Worm (Caenorhabditis elegans) whole organism, L1 larva: ENCODE data around the gene H05C05.2.

Source experiments
- C04F5.9 ChIP-seq: sonication (generic microtip); optimal IDR thresholded peaks from 2 replicates; lab custom pipeline; 2016; ENCODE audit warnings: missing genetic modification characterization, missing compliant biosample characterization
- C16A3.4 ChIP-seq: fragments of 150-350 bp; optimal IDR thresholded peaks from 2 replicates; lab custom pipeline; 2014; ENCODE audit warnings: missing biosample characterization, missing genetic modification characterization
- C34B4.2 ChIP-seq: sonication (generic microtip); optimal IDR thresholded peaks from 2 replicates; lab custom pipeline; 2017; ENCODE audit warnings: mild to moderate bottlenecking, missing genetic modification characterization, missing compliant biosample characterization
- F16B12.6 ChIP-seq: fragments of 150-350 bp; optimal IDR thresholded peaks from 2 replicates; lab custom pipeline; 2014; ENCODE audit warnings: missing biosample characterization, missing genetic modification characterization
- aha-1 ChIP-seq: fragments of 150-350 bp; optimal IDR thresholded peaks from 2 replicates; lab custom pipeline; 2014; ENCODE audit warnings: missing biosample characterization, missing genetic modification characterization
- alr-1 ChIP-seq: fragments of 200-800 bp; sonication (Bioruptor generic); optimal IDR thresholded peaks from 2 replicates; lab custom pipeline; 2018; ENCODE audit warnings: borderline replicate concordance, mild to moderate bottlenecking, missing genetic modification characterization, missing compliant biosample characterization
- aly-2 ChIP-seq: fragments of 150-350 bp; optimal IDR thresholded peaks from 2 replicates; lab custom pipeline; 2014; ENCODE audit warnings: missing biosample characterization, missing genetic modification characterization
- blmp-1 ChIP-seq: fragments of 150-350 bp; optimal IDR thresholded peaks from 2 replicates; lab custom pipeline; 2014; ENCODE audit warnings: missing biosample characterization, missing genetic modification characterization
- ceh-63 ChIP-seq: fragments of 200-800 bp; sonication (Bioruptor generic); optimal IDR thresholded peaks from 2 replicates; lab custom pipeline; 2018; ENCODE audit warnings: mild to moderate bottlenecking, missing genetic modification characterization, missing compliant biosample characterization
- ceh-82 ChIP-seq, 3 experiments: fragments of 150-350 bp in 1 of 3; sonication (generic microtip) in 2 of 3; optimal IDR thresholded peaks; 2 replicates each; lab custom pipeline; 2014 to 2017; ENCODE audit warnings: missing biosample characterization in 3 of 3, missing genetic modification characterization in 3 of 3
- ceh-88 ChIP-seq: fragments of 200-800 bp; sonication (Bioruptor generic); IDR thresholded peaks from 2 replicates; pipeline ENCODE4 v1.3.6; 2022; ENCODE audit warnings: missing genetic modification characterization, missing compliant biosample characterization
- ceh-90 ChIP-seq: sonication (generic microtip); optimal IDR thresholded peaks from 2 replicates; lab custom pipeline; 2016; ENCODE audit warnings: missing genetic modification characterization, missing compliant biosample characterization
- dpl-1 ChIP-seq, 3 experiments: fragments of 150-350 bp in 2 of 3; sonication (generic microtip) in 1 of 3; optimal IDR thresholded peaks; 2 replicates each; lab custom pipeline; 2014 to 2017; ENCODE audit warnings: missing biosample characterization in 3 of 3, missing genetic modification characterization in 3 of 3, missing genetic modification reagents in 3 of 3
- efl-1 ChIP-seq, 4 experiments: fragments of 150-350 bp; optimal IDR thresholded peaks in 3 of 4; peaks in 1 of 4; 1 replicate in 1 of 4; 2 replicates in 3 of 4; lab custom pipeline; 2014; ENCODE audit warnings: missing biosample characterization in 2 of 4, missing genetic modification characterization in 2 of 4, missing genetic modification reagents in 2 of 4
- efl-3 ChIP-seq: fragments of 200-800 bp; sonication (Bioruptor generic); optimal IDR thresholded peaks from 2 replicates; lab custom pipeline; 2018; ENCODE audit warnings: mild to moderate bottlenecking, missing genetic modification characterization, missing compliant biosample characterization
- elt-2 ChIP-seq: sonication (generic microtip); optimal IDR thresholded peaks from 2 replicates; lab custom pipeline; 2016; ENCODE audit warnings: missing genetic modification characterization, mild to moderate bottlenecking, inconsistent platforms, missing compliant biosample characterization, missing genetic modification reagents
- elt-3 ChIP-seq, 6 experiments: fragments of 150-350 bp in 1 of 6; sonication (generic microtip); optimal IDR thresholded peaks; 2 replicates each; lab custom pipeline; 2017 to 2018; ENCODE audit warnings: missing biosample characterization in 6 of 6, missing genetic modification characterization in 6 of 6, inconsistent platforms in 1 of 6
- ets-5 ChIP-seq: fragments of 200-800 bp; sonication (Bioruptor generic); IDR thresholded peaks from 2 replicates; pipeline ENCODE4 v1.3.6; 2022; ENCODE audit warnings: missing genetic modification characterization, missing compliant biosample characterization
- fkh-10 ChIP-seq: sonication (generic microtip); optimal IDR thresholded peaks from 2 replicates; lab custom pipeline; 2017; ENCODE audit warnings: missing biosample characterization, missing genetic modification reagents, missing genetic modification characterization
- fkh-4 ChIP-seq: sonication (generic microtip); optimal IDR thresholded peaks from 2 replicates; lab custom pipeline; 2016; ENCODE audit warnings: missing compliant biosample characterization, missing genetic modification characterization, borderline replicate concordance
- fkh-8 ChIP-seq: sonication (generic microtip); optimal IDR thresholded peaks from 2 replicates; lab custom pipeline; 2016; ENCODE audit warnings: mild to moderate bottlenecking, missing genetic modification characterization, missing compliant biosample characterization
- fos-1 ChIP-seq: fragments of 150-350 bp; optimal IDR thresholded peaks from 2 replicates; lab custom pipeline; 2014; ENCODE audit warnings: missing biosample characterization, missing genetic modification characterization
- grh-1 ChIP-seq: fragments of 200-800 bp; sonication (Bioruptor generic); IDR thresholded peaks from 2 replicates; pipeline ENCODE4 v1.3.6; 2022; ENCODE audit warnings: missing genetic modification reagents, missing genetic modification characterization, missing compliant biosample characterization
- hlh-17 ChIP-seq: fragments of 200-800 bp; sonication (Bioruptor generic); optimal IDR thresholded peaks from 2 replicates; lab custom pipeline; 2018; ENCODE audit warnings: missing genetic modification characterization, mild to moderate bottlenecking, missing compliant biosample characterization, moderate library complexity, borderline replicate concordance
- lin-14 ChIP-seq: fragments of 200-800 bp; sonication (Bioruptor generic); optimal IDR thresholded peaks from 2 replicates; lab custom pipeline; 2018; ENCODE audit warnings: mild to moderate bottlenecking, missing genetic modification characterization, moderate library complexity, missing compliant biosample characterization
- lin-15B ChIP-seq: fragments of 150-350 bp; sonication (generic microtip); optimal IDR thresholded peaks from 3 replicates; lab custom pipeline; 2014; ENCODE audit warnings: missing biosample characterization, missing genetic modification characterization
- lin-35 ChIP-seq, 2 experiments: fragments of 150-350 bp; optimal IDR thresholded peaks; 2 replicates each; lab custom pipeline; 2014; ENCODE audit warnings: missing biosample characterization in 2 of 2, missing genetic modification characterization in 2 of 2, missing genetic modification reagents in 2 of 2
- lsy-2 ChIP-seq, 2 experiments: fragments of 150-350 bp; optimal IDR thresholded peaks; 2 replicates each; lab custom pipeline; 2014; ENCODE audit warnings: missing biosample characterization in 2 of 2, missing genetic modification characterization in 2 of 2
- mep-1 ChIP-seq: fragments of 150-350 bp; optimal IDR thresholded peaks from 2 replicates; lab custom pipeline; 2014; ENCODE audit warnings: missing biosample characterization, missing genetic modification characterization
- nhr-11 ChIP-seq: fragments of 150-350 bp; optimal IDR thresholded peaks from 2 replicates; lab custom pipeline; 2014; ENCODE audit warnings: missing biosample characterization, missing genetic modification characterization
- nhr-20 ChIP-seq: sonication (generic microtip); optimal IDR thresholded peaks from 2 replicates; lab custom pipeline; 2016; ENCODE audit warnings: mild to moderate bottlenecking, missing genetic modification characterization, missing compliant biosample characterization
- nhr-237 ChIP-seq: fragments of 150-350 bp; optimal IDR thresholded peaks from 2 replicates; lab custom pipeline; 2014; ENCODE audit warnings: missing biosample characterization, missing genetic modification characterization
- nhr-28 ChIP-seq: fragments of 150-350 bp; optimal IDR thresholded peaks from 2 replicates; lab custom pipeline; 2014; ENCODE audit warnings: missing biosample characterization, missing genetic modification characterization
- nhr-71 ChIP-seq: sonication (generic microtip); optimal IDR thresholded peaks from 2 replicates; lab custom pipeline; 2016; ENCODE audit warnings: mild to moderate bottlenecking, missing genetic modification characterization, moderate library complexity, missing compliant biosample characterization
- nhr-76 ChIP-seq: sonication (generic microtip); optimal IDR thresholded peaks from 2 replicates; lab custom pipeline; 2017; ENCODE audit warnings: missing biosample characterization, missing genetic modification characterization
- nhr-84 ChIP-seq: sonication (generic microtip); optimal IDR thresholded peaks from 2 replicates; lab custom pipeline; 2017; ENCODE audit warnings: missing biosample characterization, missing genetic modification characterization
- nhr-85 ChIP-seq: sonication (generic microtip); peaks from one replicate; lab custom pipeline; 2016; ENCODE audit warnings: missing genetic modification characterization, inconsistent platforms, missing compliant biosample characterization
- pax-3 ChIP-seq: fragments of 200-800 bp; sonication (Bioruptor generic); optimal IDR thresholded peaks from 2 replicates; lab custom pipeline; 2018; ENCODE audit warnings: mild to moderate bottlenecking, missing genetic modification characterization, moderate library complexity, missing compliant biosample characterization
- pqm-1 ChIP-seq: sonication (generic microtip); optimal IDR thresholded peaks from 3 replicates; lab custom pipeline; 2017; ENCODE audit warnings: missing biosample characterization, missing genetic modification characterization
- rnt-1 ChIP-seq: sonication (generic microtip); optimal IDR thresholded peaks from 2 replicates; lab custom pipeline; 2016; ENCODE audit warnings: mild to moderate bottlenecking, missing genetic modification characterization, moderate library complexity, missing compliant biosample characterization
- skn-1 ChIP-seq: fragments of 150-350 bp; optimal IDR thresholded peaks from 2 replicates; lab custom pipeline; 2014; ENCODE audit warnings: missing biosample characterization, missing genetic modification characterization
- snu-23 ChIP-seq: sonication (generic microtip); optimal IDR thresholded peaks from 2 replicates; lab custom pipeline; 2016; ENCODE audit warnings: missing genetic modification characterization, missing compliant biosample characterization
- swsn-7 ChIP-seq: sonication (generic microtip); optimal IDR thresholded peaks from 2 replicates; lab custom pipeline; 2016; ENCODE audit warnings: missing genetic modification characterization, missing compliant biosample characterization
- tbx-2 ChIP-seq: sonication (generic microtip); optimal IDR thresholded peaks from 2 replicates; lab custom pipeline; 2016; ENCODE audit warnings: missing genetic modification characterization, missing compliant biosample characterization
- unc-130 ChIP-seq: fragments of 150-350 bp; optimal IDR thresholded peaks from 2 replicates; lab custom pipeline; 2017; ENCODE audit warnings: missing biosample characterization, missing genetic modification characterization, inconsistent platforms
- unc-62 ChIP-seq: fragments of 150-350 bp; optimal IDR thresholded peaks from 2 replicates; lab custom pipeline; 2014; ENCODE audit warnings: missing biosample characterization, missing genetic modification reagents, missing genetic modification characterization
- xbp-1 ChIP-seq: sonication (generic microtip); optimal IDR thresholded peaks from 2 replicates; lab custom pipeline; 2016; ENCODE audit warnings: missing genetic modification characterization, missing compliant biosample characterization

The H05C05.2 gene

DNA sequence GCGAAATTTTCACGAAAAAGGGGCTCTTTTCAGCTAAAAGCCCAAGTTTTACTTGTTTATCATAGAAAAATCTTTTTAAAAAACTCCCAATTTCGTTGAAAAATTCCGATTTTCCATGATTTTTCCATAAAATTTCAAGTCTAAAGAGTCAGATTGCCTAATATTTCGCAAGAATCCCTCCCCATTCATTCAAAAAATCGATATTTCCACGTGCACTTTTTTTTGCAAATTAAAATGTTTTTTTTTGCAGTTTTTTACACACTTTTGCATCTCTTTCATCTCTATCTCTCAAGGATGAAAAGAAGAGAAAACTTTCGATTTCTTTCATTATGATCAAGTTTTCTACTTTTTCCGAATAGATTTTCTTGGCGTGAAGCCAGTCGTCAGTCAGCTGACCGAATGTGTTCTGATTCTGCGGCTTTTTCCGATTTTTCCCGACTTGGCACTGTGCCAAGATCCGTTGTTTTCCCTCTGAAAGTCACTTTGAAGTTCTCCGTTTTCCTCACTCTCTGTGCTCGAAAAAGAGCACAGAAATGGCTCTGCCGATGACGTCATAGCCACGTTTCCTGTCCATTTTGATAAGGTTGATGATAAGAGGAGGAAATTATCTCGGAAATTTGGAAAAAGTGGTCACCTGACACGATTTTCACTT is 17.0 kb downstream of the H05C05.2 start:
- TF ChIP-seq nhr-76 (no peak), elt-3 (tag; optimal IDR thresholded peaks at IDR 0.05; lab: Kevin White, UChicago) (peak in 1 of 6 experiments; percentile 16), ets-5 (GFP tag; lab: Robert Waterston, UW) (no peak), lin-35 (GFP tag; optimal IDR thresholded peaks at IDR 0.05; lab: Kevin White, UChicago) (peak in 1 of 2 experiments; percentile 10), nhr-237 (no peak), C34B4.2 (tag; lab: Kevin White, UChicago) (no peak), mep-1 (peak; percentile 20), nhr-85 (tag; lab: Kevin White, UChicago) (peak; percentile 54), blmp-1 (tag; lab: Kevin White, UChicago) (peak; percentile 99), elt-2 (tag; lab: Kevin White, UChicago) (peak; percentile 93), efl-1 (optimal IDR thresholded peaks at IDR 0.05; lab: Kevin White, UChicago) (no peak), efl-1 (GFP tag; optimal IDR thresholded peaks at IDR 0.05 in 1 of 2; lab: Kevin White, UChicago) (peak in 1 of 2 experiments; percentile 38), nhr-11 (tag; lab: Kevin White, UChicago) (no peak), skn-1 (tag; lab: Kevin White, UChicago) (peak; percentile 54), lsy-2 (tag; optimal IDR thresholded peaks at IDR 0.05; lab: Kevin White, UChicago) (peak in 1 of 2 experiments; percentile 19), fkh-10 (GFP tag; lab: Kevin White, UChicago) (no peak), lin-14 (GFP tag; lab: Kevin White, UChicago) (no peak)

ce11 chrIII:2947251-2947650 is 18.2 kb downstream of the H05C05.2 start:
- TF ChIP-seq unc-62 (GFP tag; lab: Kevin White, UChicago) (no peak), efl-1 (optimal IDR thresholded peaks at IDR 0.05; lab: Kevin White, UChicago) (peak; percentile 64 to 68), efl-1 (GFP tag; optimal IDR thresholded peaks at IDR 0.05 in 1 of 2; lab: Kevin White, UChicago) (peak in 1 of 2 experiments; percentile 32), efl-3 (GFP tag; lab: Kevin White, UChicago) (no peak), unc-130 (tag; lab: Kevin White, UChicago) (no peak), fkh-8 (tag; lab: Kevin White, UChicago) (no peak), ceh-90 (tag; lab: Kevin White, UChicago) (no peak), mep-1 (peak; percentile 57), F16B12.6 (tag; lab: Kevin White, UChicago) (peak; percentile 9), xbp-1 (no peak), lin-15B (tag; lab: Kevin White, UChicago) (no peak), grh-1 (GFP tag; lab: Robert Waterston, UW) (no peak), swsn-7 (tag; lab: Kevin White, UChicago) (no peak), lsy-2 (tag; optimal IDR thresholded peaks at IDR 0.05; lab: Kevin White, UChicago) (peak; percentile 25 to 30), C04F5.9 (tag; lab: Kevin White, UChicago) (no peak), nhr-11 (tag; lab: Kevin White, UChicago) (no peak), lin-35 (GFP tag; optimal IDR thresholded peaks at IDR 0.05; lab: Kevin White, UChicago) (peak; percentile 20 to 28), dpl-1 (GFP tag; optimal IDR thresholded peaks at IDR 0.05; lab: Kevin White, UChicago) (peak in 2 of 3 experiments; percentile 32 to 34), fos-1 (tag; lab: Kevin White, UChicago) (no peak), aha-1 (no peak), tbx-2 (tag; lab: Kevin White, UChicago) (peak; percentile 17), C34B4.2 (tag; lab: Kevin White, UChicago) (no peak), nhr-20 (tag; lab: Kevin White, UChicago) (no peak), elt-3 (tag; optimal IDR thresholded peaks at IDR 0.05; lab: Kevin White, UChicago) (no peak), nhr-237 (no peak), hlh-17 (GFP tag; lab: Kevin White, UChicago) (no peak), fkh-4 (tag; lab: Kevin White, UChicago) (no peak), nhr-84 (tag; lab: Kevin White, UChicago) (no peak), aly-2 (tag; lab: Kevin White, UChicago) (no peak), nhr-28 (tag; lab: Kevin White, UChicago) (no peak), lin-14 (GFP tag; lab: Kevin White, UChicago) (peak; percentile 79), fkh-10 (GFP tag; lab: Kevin White, UChicago) (no peak), pqm-1 (no peak), pax-3 (no peak), blmp-1 (tag; lab: Kevin White, UChicago) (peak; percentile 13), nhr-85 (tag; lab: Kevin White, UChicago) (peak; percentile 29), elt-2 (tag; lab: Kevin White, UChicago) (no peak), alr-1 (tag; lab: Kevin White, UChicago) (no peak), nhr-71 (tag; lab: Kevin White, UChicago) (no peak), ceh-63 (no peak), ets-5 (GFP tag; lab: Robert Waterston, UW) (no peak), rnt-1 (tag; lab: Kevin White, UChicago) (no peak), ceh-82 (tag; optimal IDR thresholded peaks at IDR 0.05; lab: Kevin White, UChicago) (peak in 1 of 3 experiments; percentile 25), snu-23 (GFP tag; lab: Kevin White, UChicago) (peak; percentile 45), ceh-88 (GFP tag; lab: Robert Waterston, UW) (no peak), C16A3.4 (tag; lab: Kevin White, UChicago) (no peak)
